Worm (Caenorhabditis elegans) whole organism, early embryonic: Measurements from ENCODE around the gene rgef-1.

Experiments
- B0310.2 ChIP-seq: sonication (generic microtip); optimal IDR thresholded peaks from 2 replicates; lab custom pipeline; 2016; ENCODE audit warnings: mild to moderate bottlenecking, missing genetic modification characterization, missing compliant biosample characterization
- F13C5.2 ChIP-seq: sonication (generic microtip); optimal IDR thresholded peaks from 2 replicates; lab custom pipeline; 2017; ENCODE audit warnings: mild to moderate bottlenecking, missing genetic modification characterization, inconsistent platforms, missing compliant biosample characterization
- aly-1 ChIP-seq: sonication (generic microtip); optimal IDR thresholded peaks from 2 replicates; lab custom pipeline; 2016; ENCODE audit warnings: missing genetic modification characterization, missing compliant biosample characterization
- ama-1 ChIP-seq: fragments of 150-350 bp; optimal IDR thresholded peaks from 2 replicates; lab custom pipeline; 2014
- ceh-13 ChIP-seq: fragments of 200-800 bp; sonication (Bioruptor generic); optimal IDR thresholded peaks from 2 replicates; lab custom pipeline; 2018; ENCODE audit warnings: mild to moderate bottlenecking, missing genetic modification characterization, missing compliant biosample characterization
- ets-7 ChIP-seq: sonication (generic microtip); optimal IDR thresholded peaks from 2 replicates; lab custom pipeline; 2016; ENCODE audit warnings: missing genotype, missing genetic modification characterization, missing compliant biosample characterization
- flt-1 ChIP-seq: fragments of 200-800 bp; sonication (Bioruptor generic); IDR thresholded peaks from 2 replicates; pipeline ENCODE4 v1.3.6; 2022; ENCODE audit warnings: missing genetic modification characterization, missing compliant biosample characterization
- hnd-1 ChIP-seq: sonication (generic microtip); optimal IDR thresholded peaks from 2 replicates; lab custom pipeline; 2016; ENCODE audit warnings: missing genetic modification characterization, missing compliant biosample characterization
- pes-1 ChIP-seq: fragments of 200-800 bp; sonication (Bioruptor generic); IDR thresholded peaks from 2 replicates; pipeline ENCODE4 v1.3.6; 2022; ENCODE audit warnings: missing genetic modification reagents, missing genetic modification characterization, missing compliant biosample characterization
- scrt-1 ChIP-seq: fragments of 200-800 bp; sonication (Bioruptor generic); IDR thresholded peaks from 2 replicates; pipeline ENCODE4 v1.3.6; 2022; ENCODE audit warnings: missing genetic modification characterization, missing compliant biosample characterization
- sea-1 ChIP-seq: fragments of 200-800 bp; sonication (Bioruptor generic); conservative IDR thresholded peaks from 2 replicates; pipeline ENCODE4 v1.3.6; 2022; ENCODE audit warnings: missing genetic modification characterization, missing compliant biosample characterization

DNA sequence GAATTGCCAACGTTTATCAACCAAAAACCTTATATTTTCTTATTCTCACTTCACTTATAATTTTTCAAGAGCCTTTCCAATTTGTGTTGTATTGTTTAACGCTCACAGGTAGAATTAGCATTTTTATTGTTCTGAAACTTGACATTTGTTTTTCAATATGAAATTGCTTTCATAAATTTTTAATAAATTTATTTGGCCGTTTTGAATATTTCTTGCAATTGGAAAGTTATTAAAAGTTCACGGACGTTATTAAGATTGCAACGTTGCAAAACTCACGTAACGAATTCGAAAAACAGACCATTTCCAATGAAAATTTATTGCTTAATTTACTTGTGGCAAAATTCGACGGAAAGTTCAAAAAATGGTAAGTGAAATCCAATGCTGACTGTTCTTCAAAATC is 28.8 kb upstream of the rgef-1 start, which contains the start of gene K09G1.2:
- TF ChIP-seq ama-1 (lab: Kevin White, UChicago) (no peak), F13C5.2 (tag; lab: Kevin White, UChicago) (no peak), B0310.2 (no peak), ets-7 (tag; lab: Kevin White, UChicago) (no peak), pes-1 (GFP tag; lab: Robert Waterston, UW) (no peak), scrt-1 (GFP tag; lab: Robert Waterston, UW) (no peak), flt-1 (GFP tag; lab: Robert Waterston, UW) (no peak), hnd-1 (tag; lab: Kevin White, UChicago) (no peak), ceh-13 (GFP tag; lab: Kevin White, UChicago) (no peak), sea-1 (GFP tag; lab: Robert Waterston, UW) (no peak), aly-1 (no peak)
